Fruit fly (Drosophila melanogaster): ENCODE data around the gene CG14877.

- TF ChIP-seq CTCF (optimal IDR thresholded peaks at IDR 0.05) (no peak), CG8478 (optimal IDR thresholded peaks at IDR 0.05) (no peak)
Observed at dm6 chr3R:15933609-15934232, 37.8 kb upstream of the CG14877 start, which contains the start of the genes CG5478 and blp.

All from S2 (cell line).